Worm (Caenorhabditis elegans) whole organism, midembryonic: Measurements from ENCODE around the gene T23F6.5.
A peak's percentile ranks its signal among the peaks of the same experiment; 100 is the strongest.

Experiments
- T22C8.4 ChIP-seq: fragments of 200-800 bp; sonication (Bioruptor generic); IDR thresholded peaks from 2 replicates; pipeline ENCODE4 v1.3.6; 2022; ENCODE audit warnings: missing genetic modification characterization, missing compliant biosample characterization
- cog-1 ChIP-seq: sonication (generic microtip); optimal IDR thresholded peaks from 2 replicates; lab custom pipeline; 2016; ENCODE audit warnings: missing genetic modification characterization, missing compliant biosample characterization
- flt-1 ChIP-seq: fragments of 200-800 bp; sonication (Bioruptor generic); IDR thresholded peaks from 2 replicates; pipeline ENCODE4 v1.3.6; 2022; ENCODE audit warnings: missing genetic modification characterization, missing compliant biosample characterization
- klf-2 ChIP-seq: fragments of 200-800 bp; sonication (Bioruptor generic); conservative IDR thresholded peaks from 2 replicates; pipeline ENCODE4 v1.3.6; 2022; ENCODE audit warnings: missing genetic modification reagents, missing genetic modification characterization, missing compliant biosample characterization
- med-1 ChIP-seq: sonication (generic microtip); optimal IDR thresholded peaks from 2 replicates; lab custom pipeline; 2017; ENCODE audit warnings: missing genetic modification characterization, mild to moderate bottlenecking, missing compliant biosample characterization, antibody characterized with exemption, missing genetic modification reagents; ENCODE audit not compliant: insufficient read depth
- ref-1 ChIP-seq: fragments of 200-800 bp; sonication (Bioruptor generic); conservative IDR thresholded peaks from 2 replicates; pipeline ENCODE4 v1.3.6; 2022; ENCODE audit warnings: missing genetic modification reagents, missing genetic modification characterization, missing compliant biosample characterization
- tab-1 ChIP-seq: fragments of 200-800 bp; sonication (Bioruptor generic); IDR thresholded peaks from 2 replicates; pipeline ENCODE4 v1.3.6; 2022; ENCODE audit warnings: missing genetic modification characterization, missing compliant biosample characterization
- ztf-23 ChIP-seq: fragments of 200-800 bp; sonication (Bioruptor generic); IDR thresholded peaks from 2 replicates; pipeline ENCODE4 v1.3.6; 2022; ENCODE audit warnings: missing genetic modification reagents, missing genetic modification characterization, missing compliant biosample characterization
- ztf-29 ChIP-seq: fragments of 200-800 bp; sonication (Bioruptor generic); IDR thresholded peaks from 2 replicates; pipeline ENCODE4 v1.3.6; 2022; ENCODE audit warnings: missing genetic modification reagents, missing genetic modification characterization, missing compliant biosample characterization

The T23F6.5 gene

ce11 chrIV:12741438-12741837, at the start of gene T23F6.5:
T23F6.5 (minus strand) TSS chrIV:12741538.
- no peak for TF ChIP-seq flt-1 (GFP tag; lab: Robert Waterston, UW)
- TF ChIP-seq ref-1, result no peak
- no peak for TF ChIP-seq tab-1 (GFP tag; lab: Robert Waterston, UW)
- TF ChIP-seq med-1 (GFP tag; lab: Kevin White, UChicago), result no peak
- TF ChIP-seq klf-2 (GFP tag; lab: Robert Waterston, UW), result no peak
- no peak for TF ChIP-seq ztf-23 (GFP tag; lab: Robert Waterston, UW)
- TF ChIP-seq cog-1 (tag; lab: Kevin White, UChicago), result no peak
- TF ChIP-seq T22C8.4, result no peak
- no peak for TF ChIP-seq ztf-29 (GFP tag; lab: Robert Waterston, UW)

DNA sequence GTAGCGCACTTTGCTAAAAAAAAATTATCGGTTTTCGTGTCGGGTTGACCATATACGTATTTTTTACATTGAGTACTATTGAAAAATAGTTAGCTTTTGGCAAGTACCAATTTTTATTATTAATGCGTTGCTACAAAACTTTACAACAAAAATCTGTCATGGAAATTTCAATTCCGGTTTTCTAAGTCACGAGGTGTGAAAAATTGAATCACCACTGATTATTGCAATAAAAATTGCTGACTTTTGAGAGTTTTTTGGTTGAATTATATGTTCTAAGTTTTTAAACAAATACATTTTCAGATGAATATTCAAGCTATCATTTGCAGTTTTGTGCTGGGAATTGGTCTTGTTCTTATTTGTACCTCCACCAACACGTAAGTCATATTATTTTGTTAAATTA, 49.5 kb upstream of the T23F6.5 start, which contains the start of gene F07C6.2:
F07C6.2 (plus strand) TSS at position 301 of the 400 bp plus-strand sequence.
- TF ChIP-seq T22C8.4 (no peak), med-1 (GFP tag; lab: Kevin White, UChicago) (no peak), cog-1 (tag; lab: Kevin White, UChicago) (no peak), flt-1 (GFP tag; lab: Robert Waterston, UW) (no peak), ref-1 (no peak), klf-2 (GFP tag; lab: Robert Waterston, UW) (no peak)

ce11 chrIV:12789088-12789487, 47.8 kb upstream of the T23F6.5 start, which contains the start of gene F07C6.3:
F07C6.3 (plus strand) TSS chrIV:12789235.
- TF ChIP-seq ztf-29 (GFP tag; lab: Robert Waterston, UW) (no peak), klf-2 (GFP tag; lab: Robert Waterston, UW) (no peak), cog-1 (tag; lab: Kevin White, UChicago) (no peak), T22C8.4 (no peak), flt-1 (GFP tag; lab: Robert Waterston, UW) (no peak), ref-1 (no peak), med-1 (GFP tag; lab: Kevin White, UChicago) (no peak)

- TF ChIP-seq T22C8.4 (no peak), cog-1 (tag; lab: Kevin White, UChicago) (no peak), ref-1 (no peak), klf-2 (GFP tag; lab: Robert Waterston, UW) (no peak), tab-1 (GFP tag; lab: Robert Waterston, UW) (no peak), flt-1 (GFP tag; lab: Robert Waterston, UW) (no peak), med-1 (GFP tag; lab: Kevin White, UChicago) (no peak), ztf-23 (GFP tag; lab: Robert Waterston, UW) (no peak), ztf-29 (GFP tag; lab: Robert Waterston, UW) (no peak)
Measured at ce11 chrIV:12785988-12786387, 44.6 kb upstream of the T23F6.5 start.

- TF ChIP-seq klf-2 (GFP tag; lab: Robert Waterston, UW) (no peak), ztf-23 (GFP tag; lab: Robert Waterston, UW) (no peak), flt-1 (GFP tag; lab: Robert Waterston, UW) (no peak)
Measured at ce11 chrIV:12783165-12783564, 41.8 kb upstream of the T23F6.5 start.

ce11 chrIV:12781804-12782449, 40.6 kb upstream of the T23F6.5 start:
- 0 out of 2 replicates have a peak, but pooled peaks have one; percentile 21 for TF ChIP-seq flt-1 (GFP tag; lab: Robert Waterston, UW)
- TF ChIP-seq med-1 (GFP tag; lab: Kevin White, UChicago), result no peak

DNA sequence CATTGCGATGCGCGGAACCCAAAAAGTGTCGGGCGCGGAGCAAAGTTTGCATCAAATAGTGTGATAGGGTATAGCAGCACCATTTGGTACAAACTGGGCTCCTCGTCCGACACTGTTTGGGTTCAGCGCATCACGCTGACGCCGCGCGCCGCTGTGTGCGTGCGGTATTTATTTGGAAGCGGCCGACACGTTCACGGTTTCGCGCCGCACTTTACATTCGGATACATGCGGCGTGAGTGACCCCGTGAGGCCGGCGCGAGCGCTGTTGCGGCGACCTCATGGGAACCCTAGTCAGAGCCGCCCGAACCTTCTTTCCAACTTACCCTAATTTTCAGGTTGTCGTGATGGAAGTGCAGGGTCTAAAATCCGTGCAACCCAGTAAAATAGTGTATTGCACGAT, 39.6 kb upstream of the T23F6.5 start:
- no peak for TF ChIP-seq tab-1 (GFP tag; lab: Robert Waterston, UW)
- no peak for TF ChIP-seq ztf-29 (GFP tag; lab: Robert Waterston, UW)
- TF ChIP-seq ztf-23 (GFP tag; lab: Robert Waterston, UW), result no peak
- TF ChIP-seq flt-1 (GFP tag; lab: Robert Waterston, UW), result no peak

DNA sequence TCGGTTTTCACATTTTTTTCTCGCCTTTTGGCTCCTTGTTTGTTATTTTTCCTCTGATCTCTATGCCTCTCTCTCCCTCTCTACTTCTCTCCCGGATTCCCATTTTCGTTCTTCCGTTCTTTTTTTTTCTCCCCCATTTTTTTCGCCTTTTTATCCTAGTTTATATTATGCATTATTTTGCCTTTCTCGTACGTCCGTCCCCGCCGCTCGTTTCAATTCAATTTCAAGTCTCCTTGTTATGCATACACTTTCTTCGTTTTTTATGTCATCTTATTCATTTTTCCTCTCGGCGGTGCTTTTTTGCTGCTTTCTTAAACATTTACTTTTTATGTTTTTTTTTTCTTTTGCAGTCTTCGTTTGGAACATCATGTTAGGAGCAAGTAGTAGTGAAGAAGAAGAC, 32.2 kb upstream of the T23F6.5 start, which contains the start of gene unc-31:
unc-31 (plus strand) TSS at position 349 of the 400 bp plus-strand sequence.
- TF ChIP-seq med-1 (GFP tag; lab: Kevin White, UChicago) (no peak), ztf-23 (GFP tag; lab: Robert Waterston, UW) (no peak), tab-1 (GFP tag; lab: Robert Waterston, UW) (no peak), T22C8.4 (no peak), ztf-29 (GFP tag; lab: Robert Waterston, UW) (no peak), klf-2 (GFP tag; lab: Robert Waterston, UW) (no peak)

DNA sequence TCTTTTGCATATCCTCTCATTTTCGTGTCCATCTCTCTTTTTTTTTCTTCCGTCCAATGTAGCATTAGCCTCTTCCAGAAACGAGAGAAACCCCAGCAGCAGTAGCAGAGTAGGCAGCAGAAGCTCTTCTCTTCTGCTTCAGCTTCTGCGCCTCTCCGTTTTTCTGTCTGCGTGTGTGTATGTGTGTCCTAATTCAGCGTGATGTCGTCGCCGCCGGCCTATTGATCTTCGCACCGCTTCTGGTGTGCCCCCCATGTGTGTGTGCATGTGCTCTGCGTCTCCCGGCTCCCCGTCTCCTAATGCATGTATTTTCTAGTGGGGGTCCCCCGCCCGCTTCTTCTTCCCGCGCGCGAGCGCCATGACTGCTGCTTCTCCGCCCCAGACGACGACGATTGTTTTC, 30.1 kb upstream of the T23F6.5 start:
- TF ChIP-seq flt-1 (GFP tag; lab: Robert Waterston, UW) (peak; percentile 62; the same call in 1 of the 2 replicates), T22C8.4 (no peak)

DNA sequence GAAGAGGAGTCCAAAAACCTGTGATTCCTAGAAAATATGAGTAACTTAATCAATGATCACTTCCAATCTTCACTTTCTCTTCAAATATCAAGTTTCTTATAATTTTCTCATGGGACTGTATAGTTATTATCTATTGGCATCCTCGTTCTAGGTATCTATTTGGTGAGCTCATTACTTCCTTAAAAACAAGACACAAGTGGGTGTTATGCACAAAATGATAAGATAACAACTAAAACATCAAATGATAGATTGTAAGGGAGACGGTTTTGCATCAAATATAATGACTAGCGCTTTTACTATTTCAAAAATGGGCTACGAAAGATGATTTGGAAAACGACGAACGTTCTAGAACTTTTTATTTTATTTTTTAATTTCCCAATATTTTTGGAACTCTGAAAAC, 23.7 kb upstream of the T23F6.5 start, which contains the start of gene ZK897.10:
ZK897.10 (plus strand) TSS at position 285 of the 400 bp plus-strand sequence.
- TF ChIP-seq cog-1 (tag; lab: Kevin White, UChicago) (no peak), ztf-23 (GFP tag; lab: Robert Waterston, UW) (no peak), flt-1 (GFP tag; lab: Robert Waterston, UW) (no peak), ref-1 (no peak), T22C8.4 (no peak), tab-1 (GFP tag; lab: Robert Waterston, UW) (no peak), klf-2 (GFP tag; lab: Robert Waterston, UW) (no peak), ztf-29 (GFP tag; lab: Robert Waterston, UW) (no peak), med-1 (GFP tag; lab: Kevin White, UChicago) (no peak)
